Worm (Caenorhabditis elegans): ENCODE data around the gene ifo-1.
A peak's percentile ranks its signal among the peaks of the same experiment; 100 is the strongest.

Gene ifo-1

DNA sequence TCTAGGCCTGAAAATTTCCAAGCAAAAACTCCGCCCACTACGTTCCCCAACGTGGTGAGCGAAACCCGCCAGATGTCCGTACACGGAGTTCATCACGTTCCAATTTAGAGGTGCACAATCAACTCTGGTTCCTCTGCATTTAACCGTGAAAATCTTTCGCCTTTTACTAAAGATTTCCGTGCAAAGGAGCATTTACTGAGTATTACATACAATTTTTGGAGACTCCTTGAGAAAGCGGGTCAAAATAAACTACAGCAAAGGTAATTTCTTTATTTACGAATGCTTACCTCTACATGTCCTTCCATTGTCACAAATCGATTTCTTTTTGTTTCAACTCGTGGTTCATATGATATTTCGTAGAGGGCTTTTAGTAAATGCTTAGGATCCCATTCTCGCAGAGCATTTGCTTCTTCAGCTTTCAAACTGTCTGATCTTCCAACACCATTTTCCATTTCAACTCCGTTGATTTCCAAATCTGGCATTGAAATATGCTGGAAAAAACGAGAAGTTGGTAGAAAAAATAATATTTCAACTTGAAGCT is 9.8 kb downstream of the ifo-1 start, which contains the start of gene F42C5.9:
F42C5.9 (minus strand) TSS at position 491 of the 541 bp plus-strand sequence.
- TF ChIP-seq madf-10 (tag; optimal IDR thresholded peaks at IDR 0.05): no peak
- TF ChIP-seq T26A5.8 (tag; optimal IDR thresholded peaks at IDR 0.05): no peak
- TF ChIP-seq xnd-1 (tag; optimal IDR thresholded peaks at IDR 0.05): peak; percentile 93
- peak; percentile 94 for TF ChIP-seq D2030.7 (GFP tag; IDR thresholded peaks at IDR 0.05)
- TF ChIP-seq dox-1 (GFP tag; IDR thresholded peaks at IDR 0.05): peak; percentile 79
- no peak for TF ChIP-seq F10E7.11 (tag; optimal IDR thresholded peaks at IDR 0.05)
- TF ChIP-seq K11D2.4 (GFP tag; IDR thresholded peaks at IDR 0.05): no peak
- TF ChIP-seq ztf-28 (GFP tag; IDR thresholded peaks at IDR 0.05): 0 out of 2 replicates have a peak, but pooled peaks have one; percentile 30
- TF ChIP-seq madf-8 (GFP tag; conservative IDR thresholded peaks at IDR 0.05): peak; percentile 98
- no peak for TF ChIP-seq hlh-26 (GFP tag; conservative IDR thresholded peaks at IDR 0.05)
- peak; percentile 98 for TF ChIP-seq madf-6 (GFP tag; IDR thresholded peaks at IDR 0.05)
- TF ChIP-seq F55B11.4 (tag; optimal IDR thresholded peaks at IDR 0.05; ENCODE audit: borderline replicate concordance, insufficient read depth): no peak
- TF ChIP-seq him-1 (tag; optimal IDR thresholded peaks at IDR 0.05): peak; percentile 57
- no peak for TF ChIP-seq F52B5.7 (tag; optimal IDR thresholded peaks at IDR 0.05)
- no peak for TF ChIP-seq nfya-1 (tag; optimal IDR thresholded peaks at IDR 0.05; ENCODE audit: borderline replicate concordance, insufficient read depth)
- no peak for TF ChIP-seq fkh-3 (tag; optimal IDR thresholded peaks at IDR 0.05)
- TF ChIP-seq athp-1 (tag; optimal IDR thresholded peaks at IDR 0.05): no peak
- TF ChIP-seq ZK185.1 (tag; optimal IDR thresholded peaks at IDR 0.05; ENCODE audit: poor library complexity, severe bottlenecking): peak; percentile 1
- peak; percentile 98 for TF ChIP-seq snpc-1.1 (tag; optimal IDR thresholded peaks at IDR 0.05; ENCODE audit: insufficient read depth)
- peak; percentile 95 for TF ChIP-seq pbrm-1 (GFP tag; IDR thresholded peaks at IDR 0.05)
- TF ChIP-seq hmg-1.2 (GFP tag; IDR thresholded peaks at IDR 0.05): peak; percentile 93
- peak; percentile 81 for TF ChIP-seq F23B12.7 (tag; optimal IDR thresholded peaks at IDR 0.05; ENCODE audit: insufficient read depth)
- no peak for TF ChIP-seq mel-28 (tag; optimal IDR thresholded peaks at IDR 0.05; ENCODE audit: borderline replicate concordance)
- no peak for TF ChIP-seq dpff-1 (tag; optimal IDR thresholded peaks at IDR 0.05)
- TF ChIP-seq efl-1 (GFP tag; optimal IDR thresholded peaks at IDR 0.05): peak; percentile 35
- no peak for TF ChIP-seq K12H6.12 (tag; optimal IDR thresholded peaks at IDR 0.05)
- no peak for TF ChIP-seq cebp-2 (GFP tag; IDR thresholded peaks at IDR 0.05)
- TF ChIP-seq ekl-4 (GFP tag; IDR thresholded peaks at IDR 0.05): peak; percentile 77
- TF ChIP-seq F49E8.2 (tag; optimal IDR thresholded peaks at IDR 0.05; ENCODE audit: insufficient read depth): peak; percentile 89
- no peak for TF ChIP-seq zfh-2 (GFP tag; conservative IDR thresholded peaks at IDR 0.05)
- peak; percentile 96 for TF ChIP-seq snpc-4 (GFP tag; optimal IDR thresholded peaks at IDR 0.05)
- TF ChIP-seq snpc-4 (tag; optimal IDR thresholded peaks at IDR 0.05): peak; percentile 96 to 98 (median 98)
- TF ChIP-seq ceh-91 (GFP tag; IDR thresholded peaks at IDR 0.05): peak; percentile 66
- TF ChIP-seq lsl-1 (GFP tag; optimal IDR thresholded peaks at IDR 0.05): peak; percentile 70
- TF ChIP-seq Y67H2A.10 (GFP tag; conservative IDR thresholded peaks at IDR 0.05): no peak
- TF ChIP-seq mxl-1 (tag; optimal IDR thresholded peaks at IDR 0.05): no peak
- no peak for TF ChIP-seq chd-7 (tag; optimal IDR thresholded peaks at IDR 0.05)
- TF ChIP-seq hlh-12 (tag; optimal IDR thresholded peaks at IDR 0.05): no peak
- peak; percentile 43 for TF ChIP-seq tlf-1 (GFP tag; optimal IDR thresholded peaks at IDR 0.05)
- TF ChIP-seq nhr-120 (GFP tag; IDR thresholded peaks at IDR 0.05): no peak
- 0 out of 2 replicates have a peak, but pooled peaks have one; percentile 36 for TF ChIP-seq aptf-2 (GFP tag; conservative IDR thresholded peaks at IDR 0.05)
- TF ChIP-seq tbp1 (GFP tag; optimal IDR thresholded peaks at IDR 0.05): peak; percentile 78
- TF ChIP-seq snpc-3.4 (tag; optimal IDR thresholded peaks at IDR 0.05): peak; percentile 95
- no peak for TF ChIP-seq nhr-90 (tag; optimal IDR thresholded peaks at IDR 0.05)
- 0 out of 2 replicates have a peak, but pooled peaks have one; percentile 71 for TF ChIP-seq F39B2.1 (GFP tag; IDR thresholded peaks at IDR 0.05)
- peak; percentile 58 for TF ChIP-seq lsy-27 (tag; optimal IDR thresholded peaks at IDR 0.05; ENCODE audit: borderline replicate concordance, insufficient read depth)
- peak; percentile 80 for TF ChIP-seq F33H1.4 (GFP tag; IDR thresholded peaks at IDR 0.05)

All from whole organism, young adult.